Fruit fly (Drosophila melanogaster) whole organism, embryonic: ENCODE measurements around the gene Spec2.

Experiments used
- CG10209 ChIP-seq: fragments of 200-800 bp; sonication (Bioruptor generic); optimal IDR thresholded peaks from 3 replicates; lab custom pipeline; 2017; ENCODE audit warnings: missing biosample characterization, mild to moderate bottlenecking, missing genetic modification characterization, missing genetic modification reagents
- CG15514 ChIP-seq: fragments of 200-800 bp; sonication (Bioruptor generic); optimal IDR thresholded peaks from 3 replicates; lab custom pipeline; 2017; ENCODE audit warnings: missing biosample characterization, missing genetic modification characterization, mild to moderate bottlenecking, moderate library complexity, missing genetic modification reagents
- CG17829 ChIP-seq: fragments of 200-800 bp; optimal IDR thresholded peaks from 2 replicates; lab custom pipeline; 2019; ENCODE audit warnings: missing biosample characterization, mild to moderate bottlenecking, missing genetic modification characterization, moderate library complexity
- Med ChIP-seq: fragments of 200-800 bp; sonication (Bioruptor generic); peaks from one replicate; lab custom pipeline; 2016; ENCODE audit warnings: missing biosample characterization, missing genetic modification characterization, mild to moderate bottlenecking, inconsistent platforms, moderate library complexity
- bsh ChIP-seq, 2 experiments: fragments of 200-800 bp; sonication (Bioruptor generic); optimal IDR thresholded peaks; 2 replicates each; lab custom pipeline; 2017 to 2018; ENCODE audit warnings: mild to moderate bottlenecking in 2 of 2, missing biosample characterization in 2 of 2, missing genetic modification characterization in 2 of 2, moderate library complexity in 1 of 2
- jumu ChIP-seq: fragments of 200-800 bp; sonication (Bioruptor generic); optimal IDR thresholded peaks from 3 replicates; lab custom pipeline; 2016; ENCODE audit warnings: missing biosample characterization, missing genetic modification characterization
- lmd ChIP-seq: fragments of 200-800 bp; sonication (Bioruptor generic); IDR thresholded peaks from 2 replicates; pipeline ENCODE4 v1.3.6; 2022; ENCODE audit warnings: missing biosample characterization, missing genetic modification characterization
- pan ChIP-seq, 4 experiments: fragments of >200 bp in 3 of 4; fragments of 200-800 bp in 1 of 4; sonication (Bioruptor generic) in 1 of 4; optimal IDR thresholded peaks in 3 of 4; IDR thresholded peaks in 1 of 4; 2 replicates each; pipeline versions ENCODE4 v1.3.6 to Lab custom; 2017 to 2022; ENCODE audit warnings: missing biosample characterization in 2 of 4, missing genetic modification characterization in 2 of 4, mixed read lengths in 1 of 4
- psq ChIP-seq: fragments of 200-800 bp; sonication (Bioruptor generic); optimal IDR thresholded peaks from 2 replicates; lab custom pipeline; 2017; ENCODE audit warnings: missing biosample characterization, missing genetic modification characterization
- zen2 ChIP-seq: fragments of 200-800 bp; sonication (Bioruptor generic); IDR thresholded peaks from 3 replicates; pipeline ENCODE4 v1.3.6; 2022; ENCODE audit warnings: missing biosample characterization, missing genetic modification characterization; ENCODE audit not compliant: partially characterized antibody

- TF ChIP-seq pan (optimal IDR thresholded peaks at IDR 0.05; lab: Kevin White, UChicago) (no peak), pan (GFP tag; optimal IDR thresholded peaks at IDR 0.05 in 1 of 2, IDR thresholded peaks at IDR 0.05 in 1 of 2) (no peak), CG15514 (GFP tag; lab: Kevin White, UChicago) (no peak), lmd (no peak), CG10209 (GFP tag; lab: Kevin White, UChicago) (no peak), psq (GFP tag; lab: Kevin White, UChicago) (no peak), Med (GFP tag; lab: Kevin White, UChicago) (no peak), zen2 (GFP tag; lab: Robert Waterston, UW) (no peak), jumu (no peak), CG17829 (tag; lab: Kevin White, UChicago) (no peak), bsh (GFP tag; optimal IDR thresholded peaks at IDR 0.05; lab: Kevin White, UChicago) (no peak)
Observed at dm6 chr3R:5571756-5572155, 52.2 kb downstream of the Spec2 start.
